Fruit fly (Drosophila melanogaster): ENCODE results near the gene CG43131.

- TF ChIP-seq Hr83 (GFP tag; optimal IDR thresholded peaks at IDR 0.05; ENCODE audit: poor library complexity, severe bottlenecking): peak; percentile 73
- peak; percentile 8 for TF ChIP-seq psq (GFP tag; optimal IDR thresholded peaks at IDR 0.05)
- peak; percentile 60 for TF ChIP-seq sage (GFP tag; optimal IDR thresholded peaks at IDR 0.05)
- peak in 1 of 2 experiments; percentile 6 for TF ChIP-seq foxo (GFP tag; optimal IDR thresholded peaks at IDR 0.05)
- no peak for TF ChIP-seq woc (GFP tag; optimal IDR thresholded peaks at IDR 0.05)
Measured at dm6 chr3R:5087833-5088262, 21.1 kb downstream of the CG43131 start.

Data from whole organism, wandering third instar larva.